Worm (Caenorhabditis elegans): Measurements from ENCODE around the gene C16A3.2.

DNA sequence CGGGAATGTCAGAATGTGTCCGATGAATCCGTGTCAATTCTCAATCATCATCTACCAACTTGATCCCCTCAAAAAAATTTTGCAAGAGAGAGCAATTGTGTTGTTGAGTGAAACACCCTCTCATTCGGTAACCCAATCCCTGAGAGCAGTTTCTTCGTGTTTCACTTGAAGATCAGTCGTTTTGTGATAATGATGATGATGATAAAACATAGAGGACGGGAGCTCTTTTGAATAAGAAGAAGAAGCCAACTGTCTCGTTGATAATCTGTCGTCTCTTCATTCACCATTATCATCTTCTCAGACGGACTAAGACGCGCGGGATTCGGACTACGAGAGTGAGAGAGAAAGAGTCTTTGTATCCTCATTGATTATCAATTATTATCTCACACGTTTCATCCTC lies 15.5 kb downstream of the C16A3.2 start:
- TF ChIP-seq nhr-237 (tag; optimal IDR thresholded peaks at IDR 0.05), result no peak
- TF ChIP-seq unc-62 (GFP tag; optimal IDR thresholded peaks at IDR 0.05), result peak; percentile 88
- no peak for TF ChIP-seq nhr-2 (tag; optimal IDR thresholded peaks at IDR 0.05)
- no peak for TF ChIP-seq elt-3 (tag; optimal IDR thresholded peaks at IDR 0.05)
- TF ChIP-seq ces-1 (GFP tag; optimal IDR thresholded peaks at IDR 0.05), result no peak
- TF ChIP-seq snpc-4 (tag; optimal IDR thresholded peaks at IDR 0.05), result no peak
- peak; percentile 30 for TF ChIP-seq mab-5 (tag; optimal IDR thresholded peaks at IDR 0.05)
- TF ChIP-seq sptf-1 (tag; optimal IDR thresholded peaks at IDR 0.05), result no peak
- no peak for TF ChIP-seq lin-13 (tag; optimal IDR thresholded peaks at IDR 0.05)
- TF ChIP-seq elt-1 (tag; optimal IDR thresholded peaks at IDR 0.05; ENCODE audit: borderline replicate concordance, insufficient read depth), result no peak
- TF ChIP-seq tbx-8 (GFP tag; optimal IDR thresholded peaks at IDR 0.05), result no peak
- TF ChIP-seq unc-39 (tag; optimal IDR thresholded peaks at IDR 0.05), result no peak
- TF ChIP-seq ceh-39 (tag; optimal IDR thresholded peaks at IDR 0.05), result no peak
